Worm (Caenorhabditis elegans) whole organism, late embryonic: ENCODE data around the gene F07H5.13.

Experiments
- ceh-9 ChIP-seq: sonication (generic microtip); optimal IDR thresholded peaks from 2 replicates; lab custom pipeline; 2016; ENCODE audit warnings: mild to moderate bottlenecking, missing genetic modification characterization, inconsistent platforms, missing compliant biosample characterization
- dve-1 ChIP-seq: sonication (generic microtip); optimal IDR thresholded peaks from 2 replicates; lab custom pipeline; 2017; ENCODE audit warnings: antibody characterized with exemption, mild to moderate bottlenecking, missing genetic modification characterization, missing compliant biosample characterization
- sox-4 ChIP-seq: sonication (generic microtip); optimal IDR thresholded peaks from 2 replicates; lab custom pipeline; 2017; ENCODE audit warnings: mild to moderate bottlenecking, missing genetic modification characterization, inconsistent platforms, missing compliant biosample characterization

DNA sequence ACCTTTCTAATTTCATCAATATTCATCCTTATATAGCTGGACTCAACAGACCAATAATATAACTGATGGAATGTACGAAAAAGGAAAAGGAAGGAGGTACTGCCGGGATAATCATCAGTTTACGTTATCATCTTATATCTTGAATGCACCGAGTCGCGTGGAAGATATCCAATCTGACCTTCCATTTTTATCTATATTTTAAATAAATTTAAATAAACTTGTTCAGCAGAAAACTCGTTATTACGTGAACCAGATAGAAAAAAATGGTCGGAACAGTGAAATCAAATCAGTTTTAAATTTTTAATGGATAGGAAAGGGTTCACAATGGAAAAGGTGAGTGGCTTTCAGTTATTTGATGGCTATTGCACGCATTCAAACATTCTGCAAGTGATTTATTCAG lies 23.5 kb upstream of the F07H5.13 start, which contains the start of gene pah-1:
- TF ChIP-seq ceh-9 (tag; lab: Kevin White, UChicago): no peak
- TF ChIP-seq sox-4 (tag; lab: Kevin White, UChicago): no peak
- no peak for TF ChIP-seq dve-1 (tag; lab: Kevin White, UChicago)
